Worm (Caenorhabditis elegans) whole organism, young adult: ENCODE measurements around the gene lst-6.

Experiments
- B0019.2 ChIP-seq: fragments of 200-800 bp; sonication (Bioruptor generic); conservative IDR thresholded peaks from 2 replicates; pipeline ENCODE4 v1.3.6; 2022; ENCODE audit warnings: missing genetic modification reagents, missing genetic modification characterization, missing compliant biosample characterization
- B0035.1 ChIP-seq: sonication (generic microtip); optimal IDR thresholded peaks from 2 replicates; lab custom pipeline; 2016; ENCODE audit warnings: missing genetic modification characterization, mild to moderate bottlenecking, missing compliant biosample characterization, missing genotype, missing genetic modification reagents
- B0336.3 ChIP-seq: fragments of 200-800 bp; sonication (Bioruptor generic); IDR thresholded peaks from 2 replicates; pipeline ENCODE4 v1.3.6; 2022; ENCODE audit warnings: missing genetic modification characterization, missing compliant biosample characterization
- C17E4.6 ChIP-seq: fragments of 200-800 bp; sonication (Bioruptor generic); IDR thresholded peaks from 2 replicates; pipeline ENCODE4 v1.3.6; 2022; ENCODE audit warnings: missing genetic modification reagents, missing genetic modification characterization, missing compliant biosample characterization
- F23B12.7 ChIP-seq: sonication (generic microtip); optimal IDR thresholded peaks from 2 replicates; lab custom pipeline; 2017; ENCODE audit warnings: missing genetic modification characterization, mild to moderate bottlenecking, missing compliant biosample characterization, antibody characterized with exemption, moderate library complexity; ENCODE audit not compliant: insufficient read depth
- F33H1.4 ChIP-seq: fragments of 200-800 bp; sonication (Bioruptor generic); IDR thresholded peaks from 2 replicates; pipeline ENCODE4 v1.3.6; 2022; ENCODE audit warnings: missing genetic modification reagents, missing genetic modification characterization, missing compliant biosample characterization
- F52B5.7 ChIP-seq: sonication (generic microtip); optimal IDR thresholded peaks from 2 replicates; lab custom pipeline; 2016; ENCODE audit warnings: mild to moderate bottlenecking, missing genetic modification characterization, missing compliant biosample characterization
- F55B11.4 ChIP-seq: sonication (generic microtip); optimal IDR thresholded peaks from 2 replicates; lab custom pipeline; 2016; ENCODE audit warnings: missing compliant biosample characterization, missing genetic modification characterization, borderline replicate concordance; ENCODE audit not compliant: insufficient read depth
- F57A8.1 ChIP-seq: fragments of 200-800 bp; sonication (Bioruptor generic); optimal IDR thresholded peaks from 2 replicates; lab custom pipeline; 2018; ENCODE audit warnings: mild to moderate bottlenecking, missing genetic modification characterization, moderate library complexity, missing compliant biosample characterization
- F57C9.4 ChIP-seq: sonication (generic microtip); optimal IDR thresholded peaks from 2 replicates; lab custom pipeline; 2017; ENCODE audit warnings: mild to moderate bottlenecking, missing genetic modification characterization, missing compliant biosample characterization
- K11D2.4 ChIP-seq: fragments of 200-800 bp; sonication (Bioruptor generic); IDR thresholded peaks from 2 replicates; pipeline ENCODE4 v1.3.6; 2022; ENCODE audit warnings: missing genetic modification reagents, missing genetic modification characterization, missing compliant biosample characterization
- T26A5.8 ChIP-seq: sonication (generic microtip); optimal IDR thresholded peaks from 2 replicates; lab custom pipeline; 2016; ENCODE audit warnings: missing genetic modification characterization, missing compliant biosample characterization
- Y53G8AR.9 ChIP-seq: fragments of 200-800 bp; sonication (Bioruptor generic); conservative IDR thresholded peaks from 2 replicates; pipeline ENCODE4 v1.3.6; 2022; ENCODE audit warnings: missing genetic modification reagents, missing genetic modification characterization, missing compliant biosample characterization
- Y67H2A.10 ChIP-seq: fragments of 200-800 bp; sonication (Bioruptor generic); conservative IDR thresholded peaks from 2 replicates; pipeline ENCODE4 v1.3.6; 2022; ENCODE audit warnings: missing genetic modification reagents, missing genetic modification characterization, missing compliant biosample characterization
- aptf-3 ChIP-seq: fragments of 200-800 bp; sonication (Bioruptor generic); IDR thresholded peaks from 2 replicates; pipeline ENCODE4 v1.3.6; 2022; ENCODE audit warnings: missing genetic modification characterization, missing compliant biosample characterization
- athp-1 ChIP-seq: sonication (generic microtip); optimal IDR thresholded peaks from 2 replicates; lab custom pipeline; 2017; ENCODE audit warnings: mild to moderate bottlenecking, missing genetic modification characterization, missing compliant biosample characterization
- attf-3 ChIP-seq: fragments of 200-800 bp; sonication (Bioruptor generic); conservative IDR thresholded peaks from 2 replicates; pipeline ENCODE4 v1.3.6; 2022; ENCODE audit warnings: missing genetic modification reagents, missing genetic modification characterization, missing compliant biosample characterization
- attf-6 ChIP-seq: fragments of 200-800 bp; sonication (Bioruptor generic); IDR thresholded peaks from 2 replicates; pipeline ENCODE4 v1.3.6; 2022; ENCODE audit warnings: missing genetic modification reagents, missing genetic modification characterization, missing compliant biosample characterization
- bed-1 ChIP-seq: fragments of 200-800 bp; sonication (Bioruptor generic); IDR thresholded peaks from 2 replicates; pipeline ENCODE4 v1.3.6; 2022; ENCODE audit warnings: missing genetic modification reagents, missing genetic modification characterization, missing compliant biosample characterization
- ceh-100 ChIP-seq: fragments of 200-800 bp; sonication (Bioruptor generic); IDR thresholded peaks from 2 replicates; pipeline ENCODE4 v1.3.6; 2022; ENCODE audit warnings: missing genetic modification reagents, missing genetic modification characterization, missing compliant biosample characterization
- ceh-79 ChIP-seq: sonication (generic microtip); optimal IDR thresholded peaks from 2 replicates; lab custom pipeline; 2017; ENCODE audit warnings: mild to moderate bottlenecking, missing genetic modification characterization, missing compliant biosample characterization
- chd-7 ChIP-seq: sonication (generic microtip); optimal IDR thresholded peaks from 2 replicates; lab custom pipeline; 2016; ENCODE audit warnings: mild to moderate bottlenecking, missing genetic modification characterization, moderate library complexity, missing compliant biosample characterization
- dpff-1 ChIP-seq: sonication (generic microtip); optimal IDR thresholded peaks from 2 replicates; lab custom pipeline; 2017; ENCODE audit warnings: mild to moderate bottlenecking, missing genetic modification characterization, missing compliant biosample characterization
- dpl-1 ChIP-seq: fragments of 150-350 bp; optimal IDR thresholded peaks from 2 replicates; lab custom pipeline; 2014; ENCODE audit warnings: missing biosample characterization, missing genetic modification reagents, missing genetic modification characterization
- ets-4 ChIP-seq: fragments of 200-800 bp; sonication (Bioruptor generic); optimal IDR thresholded peaks from 2 replicates; lab custom pipeline; 2018; ENCODE audit warnings: mild to moderate bottlenecking, missing genetic modification characterization, missing compliant biosample characterization
- gei-17 ChIP-seq: fragments of 200-800 bp; sonication (Bioruptor generic); optimal IDR thresholded peaks from 2 replicates; lab custom pipeline; 2018; ENCODE audit warnings: mild to moderate bottlenecking, missing genetic modification characterization, missing compliant biosample characterization
- hlh-12 ChIP-seq: sonication (generic microtip); optimal IDR thresholded peaks from 2 replicates; lab custom pipeline; 2016; ENCODE audit warnings: missing genetic modification characterization, missing compliant biosample characterization
- let-526 ChIP-seq: fragments of 200-800 bp; sonication (Bioruptor generic); IDR thresholded peaks from 2 replicates; pipeline ENCODE4 v1.3.6; 2022; ENCODE audit warnings: missing genetic modification reagents, missing genetic modification characterization, missing compliant biosample characterization
- lin-35 ChIP-seq, 3 experiments: fragments of 150-350 bp in 2 of 3; sonication (generic microtip) in 1 of 3; optimal IDR thresholded peaks; 2 replicates each; lab custom pipeline; 2014 to 2018; ENCODE audit warnings: missing biosample characterization in 3 of 3, missing genetic modification characterization in 3 of 3, missing genetic modification reagents in 3 of 3
- lin-40 ChIP-seq: sonication (generic microtip); optimal IDR thresholded peaks from 2 replicates; lab custom pipeline; 2016; ENCODE audit warnings: missing genetic modification characterization, mild to moderate bottlenecking, missing compliant biosample characterization, missing genotype, missing genetic modification reagents
- lin-54 ChIP-seq: fragments of 200-800 bp; sonication (Bioruptor generic); optimal IDR thresholded peaks from 2 replicates; lab custom pipeline; 2018; ENCODE audit warnings: mild to moderate bottlenecking, missing genetic modification characterization, missing compliant biosample characterization
- lsl-1 ChIP-seq: fragments of 200-800 bp; sonication (Bioruptor generic); optimal IDR thresholded peaks from 2 replicates; lab custom pipeline; 2018; ENCODE audit warnings: mild to moderate bottlenecking, missing genetic modification characterization, moderate library complexity, missing compliant biosample characterization
- madf-10 ChIP-seq: sonication (generic microtip); optimal IDR thresholded peaks from 2 replicates; lab custom pipeline; 2016; ENCODE audit warnings: mild to moderate bottlenecking, missing genetic modification characterization, missing compliant biosample characterization
- madf-3 ChIP-seq: fragments of 200-800 bp; sonication (Bioruptor generic); IDR thresholded peaks from 2 replicates; pipeline ENCODE4 v1.3.6; 2022; ENCODE audit warnings: missing genetic modification reagents, missing genetic modification characterization, missing compliant biosample characterization
- madf-8 ChIP-seq: fragments of 200-800 bp; sonication (Bioruptor generic); conservative IDR thresholded peaks from 2 replicates; pipeline ENCODE4 v1.3.6; 2022; ENCODE audit warnings: missing genetic modification reagents, missing genetic modification characterization, missing compliant biosample characterization
- mel-28 ChIP-seq: sonication (generic microtip); optimal IDR thresholded peaks from 2 replicates; lab custom pipeline; 2016; ENCODE audit warnings: borderline replicate concordance, mild to moderate bottlenecking, missing genetic modification characterization, missing compliant biosample characterization
- mxl-1 ChIP-seq: sonication (generic microtip); optimal IDR thresholded peaks from 2 replicates; lab custom pipeline; 2016; ENCODE audit warnings: missing genetic modification characterization, missing compliant biosample characterization
- nhr-179 ChIP-seq: sonication (generic microtip); optimal IDR thresholded peaks from 2 replicates; lab custom pipeline; 2016; ENCODE audit warnings: mild to moderate bottlenecking, missing genetic modification characterization, missing compliant biosample characterization
- nhr-80 ChIP-seq: sonication (generic microtip); optimal IDR thresholded peaks from 2 replicates; lab custom pipeline; 2016; ENCODE audit warnings: missing genetic modification characterization, missing compliant biosample characterization
- pha-4 ChIP-seq: fragments of 150-350 bp; sonication (generic microtip); optimal IDR thresholded peaks from 2 replicates; lab custom pipeline; 2014; ENCODE audit warnings: missing biosample characterization, missing genetic modification reagents, missing genetic modification characterization
- rcor-1 ChIP-seq: fragments of 200-800 bp; sonication (Bioruptor generic); IDR thresholded peaks from 2 replicates; pipeline ENCODE4 v1.3.6; 2022; ENCODE audit warnings: missing genetic modification reagents, missing genetic modification characterization, missing compliant biosample characterization
- repo-1 ChIP-seq: sonication (generic microtip); optimal IDR thresholded peaks from 2 replicates; lab custom pipeline; 2017; ENCODE audit warnings: mild to moderate bottlenecking, missing genetic modification characterization, missing compliant biosample characterization
- snpc-1.1 ChIP-seq: sonication (generic microtip); optimal IDR thresholded peaks from 2 replicates; lab custom pipeline; 2017; ENCODE audit warnings: missing genetic modification characterization, mild to moderate bottlenecking, missing compliant biosample characterization, antibody characterized with exemption, moderate library complexity, missing genotype, missing genetic modification reagents; ENCODE audit not compliant: insufficient read depth
- snpc-3.4 ChIP-seq: sonication (generic microtip); optimal IDR thresholded peaks from 2 replicates; lab custom pipeline; 2017; ENCODE audit warnings: missing genetic modification characterization, mild to moderate bottlenecking, missing compliant biosample characterization, antibody characterized with exemption, moderate library complexity, missing genotype, missing genetic modification reagents
- somi-1 ChIP-seq: fragments of 200-800 bp; sonication (Bioruptor generic); optimal IDR thresholded peaks from 2 replicates; lab custom pipeline; 2018; ENCODE audit warnings: mild to moderate bottlenecking, missing genetic modification characterization, missing compliant biosample characterization
- sptf-2 ChIP-seq: fragments of 200-800 bp; sonication (Bioruptor generic); optimal IDR thresholded peaks from 2 replicates; lab custom pipeline; 2018; ENCODE audit warnings: mild to moderate bottlenecking, missing genetic modification characterization, missing compliant biosample characterization
- tbx-9 ChIP-seq: sonication (generic microtip); optimal IDR thresholded peaks from 2 replicates; lab custom pipeline; 2016; ENCODE audit warnings: borderline replicate concordance, missing genetic modification characterization, inconsistent platforms, missing compliant biosample characterization
- tlf-1 ChIP-seq: fragments of 200-800 bp; sonication (Bioruptor generic); optimal IDR thresholded peaks from 2 replicates; lab custom pipeline; 2018; ENCODE audit warnings: mild to moderate bottlenecking, missing genetic modification characterization, missing compliant biosample characterization

lst-6 gene

DNA sequence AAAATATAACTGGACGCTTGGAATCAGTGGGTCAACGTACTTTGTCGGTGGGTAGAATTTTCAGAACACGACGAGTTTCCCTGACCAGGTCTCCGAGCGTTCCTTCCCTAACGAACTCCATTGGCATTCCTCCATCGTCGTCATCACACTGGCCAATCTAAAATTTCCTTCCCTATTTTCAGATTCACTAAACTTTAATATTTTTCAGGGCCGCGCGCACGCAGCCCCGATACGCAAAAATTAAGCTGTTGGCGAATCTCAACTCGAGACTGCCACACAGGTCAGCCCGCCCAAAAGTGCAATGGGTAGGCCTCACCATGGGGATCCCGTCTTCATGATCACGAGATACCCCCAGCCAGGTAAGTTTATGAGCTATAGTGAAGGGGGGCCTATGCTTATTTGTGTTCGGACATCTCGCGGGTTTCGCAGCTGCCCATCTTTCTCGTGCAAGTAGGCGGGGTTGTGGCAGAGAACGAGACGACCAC lies 54.1 kb downstream of the lst-6 start (continued):
- TF ChIP-seq let-526 (peak; percentile 78; the same call in 1 of the 2 replicates), lin-40 (tag; lab: Kevin White, UChicago) (peak; percentile 57), bed-1 (GFP tag; lab: Robert Waterston, UW) (no peak), somi-1 (no peak), snpc-3.4 (tag; lab: Kevin White, UChicago) (peak; percentile 93), madf-10 (tag; lab: Kevin White, UChicago) (peak; percentile 42), pha-4 (tag; lab: Kevin White, UChicago) (no peak), ceh-79 (tag; lab: Kevin White, UChicago) (peak; percentile 77), Y67H2A.10 (0 out of 2 replicates have a peak, but pooled peaks have one; percentile 11), lin-54 (peak; percentile 65), rcor-1 (GFP tag; lab: Robert Waterston, UW) (peak; percentile 84), nhr-80 (tag; lab: Kevin White, UChicago) (no peak), tlf-1 (GFP tag; lab: Kevin White, UChicago) (peak; percentile 59), chd-7 (tag; lab: Kevin White, UChicago) (peak; percentile 68), dpl-1 (no peak), aptf-3 (GFP tag; lab: Robert Waterston, UW) (0 out of 2 replicates have a peak, but pooled peaks have one; percentile 62), mel-28 (tag; lab: Kevin White, UChicago) (peak; percentile 4), madf-3 (peak; percentile 68; the same call in 1 of the 2 replicates), tbx-9 (no peak), B0035.1 (peak; percentile 57), F23B12.7 (peak; percentile 53), gei-17 (peak; percentile 38), mxl-1 (tag; lab: Kevin White, UChicago) (no peak), ets-4 (GFP tag; lab: Kevin White, UChicago) (no peak), F33H1.4 (GFP tag; lab: Robert Waterston, UW) (peak; percentile 72), K11D2.4 (GFP tag; lab: Robert Waterston, UW) (peak; percentile 57; the same call in 1 of the 2 replicates), ceh-100 (GFP tag; lab: Robert Waterston, UW) (peak; percentile 77), B0336.3 (GFP tag; lab: Robert Waterston, UW) (peak; percentile 97), athp-1 (tag; lab: Kevin White, UChicago) (peak; percentile 87), repo-1 (tag; lab: Kevin White, UChicago) (peak; percentile 88), F57A8.1 (GFP tag; lab: Kevin White, UChicago) (peak; percentile 37), madf-8 (GFP tag; lab: Robert Waterston, UW) (peak; percentile 67), C17E4.6 (GFP tag; lab: Robert Waterston, UW) (peak; percentile 74), B0019.2 (GFP tag; lab: Robert Waterston, UW) (peak; percentile 85), F57C9.4 (tag; lab: Kevin White, UChicago) (no peak), Y53G8AR.9 (GFP tag; lab: Robert Waterston, UW) (peak; percentile 75), sptf-2 (GFP tag; lab: Kevin White, UChicago) (peak; percentile 78), T26A5.8 (peak; percentile 49), F52B5.7 (peak; percentile 67), attf-3 (GFP tag; lab: Robert Waterston, UW) (peak; percentile 83), dpff-1 (tag; lab: Kevin White, UChicago) (peak; percentile 80), lin-35 (GFP tag; optimal IDR thresholded peaks at IDR 0.05; lab: Kevin White, UChicago) (peak in 1 of 3 experiments; percentile 44), lsl-1 (peak; percentile 84), nhr-179 (tag; lab: Kevin White, UChicago) (no peak), hlh-12 (tag; lab: Kevin White, UChicago) (peak; percentile 29), F55B11.4 (tag; lab: Kevin White, UChicago) (no peak), snpc-1.1 (peak; percentile 97), attf-6 (peak; percentile 92)
